Worm (Caenorhabditis elegans): ENCODE data around the gene B0457.4.

B0457.4 gene

DNA sequence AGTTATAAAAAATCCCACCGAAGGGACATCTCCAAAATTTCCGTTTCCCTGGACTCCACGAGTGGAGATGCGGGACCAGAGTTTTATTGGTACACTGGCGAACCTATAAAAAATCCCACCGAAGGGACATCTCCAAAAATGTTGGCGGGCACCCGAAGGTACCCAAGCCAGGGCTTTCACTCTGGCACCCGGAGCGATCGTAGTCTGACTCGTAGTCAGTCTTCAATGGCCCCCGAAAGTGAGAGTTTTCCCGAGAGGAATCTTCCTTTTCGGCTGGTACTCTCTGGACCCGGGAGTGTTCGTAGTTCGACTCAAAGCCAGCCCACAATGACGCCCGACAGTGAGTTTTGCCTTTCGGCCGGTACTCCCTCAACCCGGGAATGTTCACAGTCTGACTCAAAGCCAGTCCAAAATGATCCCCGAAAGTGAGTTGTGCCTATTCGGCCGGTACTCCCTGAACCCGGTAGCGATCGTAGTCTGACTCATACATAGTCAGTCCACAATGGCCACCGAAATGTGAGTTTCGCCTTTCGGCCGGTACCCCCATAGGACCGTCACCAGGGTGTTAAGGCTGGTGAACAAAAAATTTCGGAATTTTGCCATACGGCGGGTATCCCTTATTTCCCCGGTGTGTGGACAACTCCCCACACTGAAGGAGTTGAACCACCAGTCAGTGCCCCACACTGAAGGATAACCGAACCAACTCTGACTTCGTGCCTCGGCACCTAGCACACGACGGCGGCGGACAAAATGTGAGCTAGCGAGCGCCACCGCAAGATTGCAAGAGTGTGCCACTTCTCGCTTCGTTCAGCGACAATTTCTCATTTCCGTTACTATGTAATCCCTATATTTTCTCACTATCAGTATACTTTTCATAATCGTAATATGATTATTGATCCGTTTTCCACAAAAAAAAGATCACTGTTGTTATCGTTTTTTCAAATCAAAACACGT lies 34.5 kb downstream of the B0457.4 start:
- TF ChIP-seq W03F9.2 (tag; optimal IDR thresholded peaks at IDR 0.05), result no peak
- TF ChIP-seq dao-5 (tag; optimal IDR thresholded peaks at IDR 0.05), result no peak
- no peak for TF ChIP-seq him-1 (tag; optimal IDR thresholded peaks at IDR 0.05)

DNA sequence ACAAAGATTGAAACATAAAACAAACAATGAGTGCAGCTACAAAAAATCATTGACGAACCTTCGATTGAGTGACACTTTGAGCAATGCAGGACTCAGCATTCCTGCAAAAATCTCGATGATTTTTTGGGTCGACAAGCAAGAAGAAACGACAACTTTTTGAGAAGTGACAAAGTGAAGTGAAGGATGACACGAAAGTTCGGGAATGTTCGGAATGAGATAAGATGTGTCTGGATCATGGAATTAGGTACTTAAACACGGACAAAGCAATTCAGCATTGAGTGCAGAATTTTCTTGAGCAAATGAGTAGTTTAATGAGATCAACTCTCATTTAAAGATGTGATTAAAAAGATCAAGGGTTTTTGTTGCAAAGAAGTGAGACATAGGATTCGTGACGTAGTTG lies 38.0 kb downstream of the B0457.4 start, which contains the start of gene T07D4.2:
Gene T07D4.2, minus strand, starts transcription at position 101 of the 400 bp plus-strand sequence.
- no peak for TF ChIP-seq dao-5 (tag; optimal IDR thresholded peaks at IDR 0.05)
- no peak for TF ChIP-seq W03F9.2 (tag; optimal IDR thresholded peaks at IDR 0.05)
- no peak for TF ChIP-seq him-1 (tag; optimal IDR thresholded peaks at IDR 0.05)

DNA sequence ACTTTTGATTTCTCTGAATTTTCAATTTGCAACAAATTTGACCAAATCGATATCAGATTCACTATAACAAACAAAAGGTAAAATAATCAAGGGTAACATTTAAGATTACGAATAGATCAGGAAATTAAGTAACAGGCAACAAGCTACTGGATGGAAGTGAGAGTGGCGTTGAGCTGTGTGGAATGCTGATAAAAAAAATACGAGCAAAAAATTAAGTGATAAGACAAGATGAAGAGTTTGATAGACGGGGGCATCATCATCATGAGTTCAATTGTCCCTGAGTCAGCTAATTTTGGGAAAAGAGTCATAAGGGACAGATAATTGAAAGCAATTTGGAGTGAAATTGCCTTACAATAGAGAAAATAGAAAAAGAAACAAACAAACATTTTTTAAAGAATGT lies 45.0 kb downstream of the B0457.4 start:
- TF ChIP-seq him-1 (tag; optimal IDR thresholded peaks at IDR 0.05), result no peak
- TF ChIP-seq dao-5 (tag; optimal IDR thresholded peaks at IDR 0.05), result no peak
- no peak for TF ChIP-seq W03F9.2 (tag; optimal IDR thresholded peaks at IDR 0.05)

DNA sequence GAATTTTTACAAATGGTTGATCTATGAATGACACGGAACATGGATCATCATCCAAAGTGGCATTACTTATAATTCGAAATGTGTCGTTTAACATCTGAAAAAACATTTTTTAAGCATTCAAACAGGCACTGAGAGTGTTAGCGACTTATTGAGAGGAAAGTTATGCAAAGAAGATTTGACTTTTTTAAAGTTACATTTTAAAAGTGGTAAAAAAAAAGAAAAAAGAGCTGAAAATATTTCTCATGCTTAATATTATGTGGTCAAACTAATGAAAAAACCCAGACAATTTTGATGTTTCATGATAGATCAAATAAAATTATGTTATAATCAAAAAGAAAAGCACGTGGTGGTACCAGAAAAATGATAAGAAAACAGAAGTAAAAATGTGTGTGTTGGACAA lies 46.8 kb downstream of the B0457.4 start, which contains the start of gene npr-20:
Gene npr-20, minus strand, starts transcription at position 101 of the 400 bp plus-strand sequence.
- TF ChIP-seq W03F9.2 (tag; optimal IDR thresholded peaks at IDR 0.05) (no peak), him-1 (tag; optimal IDR thresholded peaks at IDR 0.05) (no peak), dao-5 (tag; optimal IDR thresholded peaks at IDR 0.05) (no peak)

Measured in whole organism, L4/young adult.